Worm (Caenorhabditis elegans) whole organism, early embryonic: ENCODE results near the gene rabr-3.

ENCODE experiments used
- B0310.2 ChIP-seq: sonication (generic microtip); optimal IDR thresholded peaks from 2 replicates; lab custom pipeline; 2016; ENCODE audit warnings: mild to moderate bottlenecking, missing genetic modification characterization, missing compliant biosample characterization
- F13C5.2 ChIP-seq: sonication (generic microtip); optimal IDR thresholded peaks from 2 replicates; lab custom pipeline; 2017; ENCODE audit warnings: mild to moderate bottlenecking, missing genetic modification characterization, inconsistent platforms, missing compliant biosample characterization
- aly-1 ChIP-seq: sonication (generic microtip); optimal IDR thresholded peaks from 2 replicates; lab custom pipeline; 2016; ENCODE audit warnings: missing genetic modification characterization, missing compliant biosample characterization
- ama-1 ChIP-seq: fragments of 150-350 bp; optimal IDR thresholded peaks from 2 replicates; lab custom pipeline; 2014
- ceh-13 ChIP-seq: fragments of 200-800 bp; sonication (Bioruptor generic); optimal IDR thresholded peaks from 2 replicates; lab custom pipeline; 2018; ENCODE audit warnings: mild to moderate bottlenecking, missing genetic modification characterization, missing compliant biosample characterization
- ceh-36 ChIP-seq: sonication (generic microtip); optimal IDR thresholded peaks from 2 replicates; lab custom pipeline; 2016; ENCODE audit warnings: missing genetic modification characterization, inconsistent platforms, missing compliant biosample characterization
- ets-7 ChIP-seq: sonication (generic microtip); optimal IDR thresholded peaks from 2 replicates; lab custom pipeline; 2016; ENCODE audit warnings: missing genotype, missing genetic modification characterization, missing compliant biosample characterization
- flt-1 ChIP-seq: fragments of 200-800 bp; sonication (Bioruptor generic); IDR thresholded peaks from 2 replicates; pipeline ENCODE4 v1.3.6; 2022; ENCODE audit warnings: missing genetic modification characterization, missing compliant biosample characterization
- hmbx-1 ChIP-seq: sonication (generic microtip); optimal IDR thresholded peaks from 2 replicates; lab custom pipeline; 2016; ENCODE audit warnings: mild to moderate bottlenecking, missing genetic modification characterization, missing compliant biosample characterization
- hmg-4 ChIP-seq: fragments of 200-800 bp; sonication (Bioruptor generic); optimal IDR thresholded peaks from 2 replicates; lab custom pipeline; 2018; ENCODE audit warnings: mild to moderate bottlenecking, missing genetic modification characterization, missing compliant biosample characterization
- hnd-1 ChIP-seq: sonication (generic microtip); optimal IDR thresholded peaks from 2 replicates; lab custom pipeline; 2016; ENCODE audit warnings: missing genetic modification characterization, missing compliant biosample characterization
- pes-1 ChIP-seq: fragments of 200-800 bp; sonication (Bioruptor generic); IDR thresholded peaks from 2 replicates; pipeline ENCODE4 v1.3.6; 2022; ENCODE audit warnings: missing genetic modification reagents, missing genetic modification characterization, missing compliant biosample characterization
- scrt-1 ChIP-seq: fragments of 200-800 bp; sonication (Bioruptor generic); IDR thresholded peaks from 2 replicates; pipeline ENCODE4 v1.3.6; 2022; ENCODE audit warnings: missing genetic modification characterization, missing compliant biosample characterization
- sea-1 ChIP-seq: fragments of 200-800 bp; sonication (Bioruptor generic); conservative IDR thresholded peaks from 2 replicates; pipeline ENCODE4 v1.3.6; 2022; ENCODE audit warnings: missing genetic modification characterization, missing compliant biosample characterization
- tbx-11 ChIP-seq: fragments of 200-800 bp; sonication (Bioruptor generic); IDR thresholded peaks from 2 replicates; pipeline ENCODE4 v1.3.6; 2022; ENCODE audit warnings: missing genetic modification characterization, missing compliant biosample characterization
- tbx-37 ChIP-seq: fragments of 200-800 bp; sonication (Bioruptor generic); conservative IDR thresholded peaks from 2 replicates; pipeline ENCODE4 v1.3.6; 2022; ENCODE audit warnings: missing genetic modification reagents, missing genetic modification characterization, missing compliant biosample characterization
- tra-4 ChIP-seq: sonication (generic microtip); optimal IDR thresholded peaks from 2 replicates; lab custom pipeline; 2017; ENCODE audit warnings: missing genetic modification characterization, missing compliant biosample characterization

The rabr-3 gene

DNA sequence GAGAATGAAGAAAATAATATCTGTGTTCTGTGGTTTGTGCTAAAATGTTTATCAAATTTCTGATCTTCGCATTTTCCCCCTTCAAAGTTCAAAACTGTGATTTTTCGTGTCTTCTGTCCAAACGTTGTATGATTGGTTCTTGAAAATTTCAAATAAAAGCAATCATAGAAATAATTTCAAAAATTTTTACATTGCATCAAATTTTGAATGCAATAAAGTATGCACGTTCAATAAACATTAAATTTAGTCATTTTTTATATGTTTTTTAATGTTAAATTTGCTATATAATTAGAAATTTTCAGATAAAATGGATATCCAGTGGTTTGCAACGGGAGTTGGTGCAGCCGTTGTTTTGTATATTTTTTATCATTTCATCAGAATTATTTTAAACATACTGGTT is 28.5 kb downstream of the rabr-3 start, which contains the start of gene stdh-2:
stdh-2 (plus strand) TSS at position 301 of the 400 bp plus-strand sequence.
- no peak for TF ChIP-seq ama-1
- no peak for TF ChIP-seq F13C5.2 (tag; lab: Kevin White, UChicago)
- TF ChIP-seq pes-1, result no peak
- no peak for TF ChIP-seq tbx-37 (GFP tag; lab: Robert Waterston, UW)
- no peak for TF ChIP-seq tra-4 (tag; lab: Kevin White, UChicago)
- TF ChIP-seq hmg-4 (GFP tag; lab: Kevin White, UChicago), result no peak
- TF ChIP-seq aly-1, result no peak
- TF ChIP-seq hmbx-1, result no peak
- TF ChIP-seq flt-1 (GFP tag; lab: Robert Waterston, UW), result no peak
- TF ChIP-seq ceh-36 (tag; lab: Kevin White, UChicago), result no peak
- TF ChIP-seq scrt-1 (GFP tag; lab: Robert Waterston, UW), result no peak
- no peak for TF ChIP-seq ceh-13 (GFP tag; lab: Kevin White, UChicago)

DNA sequence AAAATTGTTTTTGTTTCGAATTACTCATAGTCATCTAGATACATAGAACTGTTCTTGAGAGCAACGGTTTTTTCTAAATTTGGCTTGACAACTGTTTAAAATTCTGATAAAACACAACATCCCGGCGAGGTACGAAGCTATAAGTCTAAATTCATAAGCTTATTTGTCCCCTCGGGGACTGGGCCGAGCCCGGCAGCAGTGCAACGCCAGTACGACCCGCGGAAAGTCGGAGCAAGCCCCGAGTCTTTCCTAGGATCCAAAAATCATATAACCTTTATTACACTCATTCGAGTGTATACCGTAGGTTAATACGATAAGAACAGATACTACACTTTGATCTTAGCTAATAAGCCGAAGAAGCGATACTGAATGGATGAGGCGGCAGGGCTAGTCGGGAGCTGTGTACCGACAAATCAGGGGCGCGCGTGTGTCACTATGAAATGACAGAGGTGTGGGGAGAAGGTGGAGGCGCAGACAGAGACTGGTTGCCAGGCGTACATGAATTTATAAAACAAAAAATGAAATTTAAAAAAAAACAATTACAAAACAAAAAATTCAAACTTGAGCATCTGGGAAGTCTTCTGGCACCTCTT is 30.1 kb downstream of the rabr-3 start:
- no peak for TF ChIP-seq hnd-1
- no peak for TF ChIP-seq B0310.2 (tag; lab: Kevin White, UChicago)
- no peak for TF ChIP-seq pes-1
- no peak for TF ChIP-seq F13C5.2 (tag; lab: Kevin White, UChicago)
- TF ChIP-seq aly-1, result no peak
- no peak for TF ChIP-seq hmbx-1
- TF ChIP-seq hmg-4 (GFP tag; lab: Kevin White, UChicago), result no peak
- TF ChIP-seq scrt-1 (GFP tag; lab: Robert Waterston, UW), result no peak

DNA sequence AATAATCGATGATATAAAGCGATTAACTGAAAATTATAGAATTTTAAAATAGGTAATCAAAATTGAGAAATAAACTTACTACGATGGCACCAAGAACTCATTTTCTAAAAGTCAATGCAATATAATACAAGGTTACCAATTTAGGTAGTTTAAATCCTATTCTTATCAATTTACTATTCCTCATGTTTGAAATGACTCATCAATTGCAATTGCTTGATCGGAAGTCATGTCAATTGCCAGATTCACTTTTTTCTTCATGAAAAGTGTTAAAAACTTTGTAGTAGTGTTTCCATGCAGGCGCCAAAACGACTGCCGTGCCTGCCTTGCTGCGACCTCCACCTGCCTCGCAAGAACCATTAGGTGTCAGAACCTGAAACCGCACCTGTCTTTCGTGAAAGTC is 31.1 kb downstream of the rabr-3 start, which contains the start of gene F11A5.13:
F11A5.13 (minus strand) TSS at position 101 of the 400 bp plus-strand sequence.
- TF ChIP-seq aly-1 (no peak), F13C5.2 (tag; lab: Kevin White, UChicago) (no peak), tbx-37 (GFP tag; lab: Robert Waterston, UW) (no peak), scrt-1 (GFP tag; lab: Robert Waterston, UW) (no peak), tbx-11 (no peak)

DNA sequence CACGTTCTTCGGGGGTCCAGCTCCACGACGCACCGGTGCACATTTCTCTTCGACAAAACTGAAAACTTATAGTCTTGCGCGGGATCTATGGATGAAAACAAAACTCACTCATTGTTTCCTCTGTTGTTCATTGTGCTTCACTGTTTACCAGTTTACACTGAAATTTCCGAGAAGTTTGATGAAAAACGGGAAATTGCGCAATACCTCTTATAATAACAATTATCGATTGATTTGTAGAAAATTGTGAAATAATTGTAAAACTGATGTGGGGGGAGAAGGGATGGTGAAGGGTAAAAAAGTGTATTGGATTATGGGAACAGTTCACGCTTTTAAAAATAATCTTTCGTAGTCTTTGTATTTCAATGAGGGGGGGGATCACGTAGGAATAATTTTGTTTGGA is 34.0 kb downstream of the rabr-3 start:
- TF ChIP-seq pes-1 (no peak), ceh-13 (GFP tag; lab: Kevin White, UChicago) (no peak), hnd-1 (no peak), ets-7 (tag; lab: Kevin White, UChicago) (no peak), hmbx-1 (no peak), flt-1 (GFP tag; lab: Robert Waterston, UW) (no peak), tra-4 (tag; lab: Kevin White, UChicago) (no peak), hmg-4 (GFP tag; lab: Kevin White, UChicago) (no peak), sea-1 (GFP tag; lab: Robert Waterston, UW) (no peak), F13C5.2 (tag; lab: Kevin White, UChicago) (no peak), aly-1 (no peak)

DNA sequence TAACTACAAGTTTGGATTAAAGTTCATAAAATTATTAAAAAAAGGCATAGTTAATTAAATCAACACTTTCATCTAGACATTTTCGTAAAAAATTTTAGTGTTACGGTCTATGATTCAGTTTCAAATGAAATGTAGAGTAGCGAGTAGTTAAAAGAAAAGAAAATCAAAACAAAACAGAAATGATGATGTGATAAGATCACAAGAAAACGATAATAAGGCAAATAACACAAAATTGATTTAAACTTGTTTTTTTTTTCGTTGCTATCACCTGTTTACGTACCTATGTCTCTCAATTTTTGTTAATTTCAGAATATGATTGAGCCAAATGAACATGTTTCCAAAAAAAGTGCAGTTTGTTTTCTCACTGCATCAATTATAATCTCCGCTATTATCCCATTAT is 34.4 kb downstream of the rabr-3 start, which contains the start of the genes F21H7.2 and F21H7.12:
F21H7.2 (minus strand) TSS at position 101 of the 400 bp plus-strand sequence.
F21H7.12 (plus strand) TSS at position 270 of the 400 bp plus-strand sequence.
- TF ChIP-seq ceh-13 (GFP tag; lab: Kevin White, UChicago), result no peak
- TF ChIP-seq F13C5.2 (tag; lab: Kevin White, UChicago), result no peak
- no peak for TF ChIP-seq flt-1 (GFP tag; lab: Robert Waterston, UW)
- TF ChIP-seq scrt-1 (GFP tag; lab: Robert Waterston, UW), result no peak
- TF ChIP-seq pes-1, result no peak
- TF ChIP-seq B0310.2 (tag; lab: Kevin White, UChicago), result no peak
- TF ChIP-seq ets-7 (tag; lab: Kevin White, UChicago), result no peak
- TF ChIP-seq tbx-11, result no peak
- no peak for TF ChIP-seq hmg-4 (GFP tag; lab: Kevin White, UChicago)
- TF ChIP-seq sea-1 (GFP tag; lab: Robert Waterston, UW), result no peak
- TF ChIP-seq hnd-1, result no peak
- TF ChIP-seq tbx-37 (GFP tag; lab: Robert Waterston, UW), result no peak
- no peak for TF ChIP-seq ceh-36 (tag; lab: Kevin White, UChicago)
- TF ChIP-seq tra-4 (tag; lab: Kevin White, UChicago), result no peak
- no peak for TF ChIP-seq ama-1
- no peak for TF ChIP-seq aly-1
- TF ChIP-seq hmbx-1, result no peak

DNA sequence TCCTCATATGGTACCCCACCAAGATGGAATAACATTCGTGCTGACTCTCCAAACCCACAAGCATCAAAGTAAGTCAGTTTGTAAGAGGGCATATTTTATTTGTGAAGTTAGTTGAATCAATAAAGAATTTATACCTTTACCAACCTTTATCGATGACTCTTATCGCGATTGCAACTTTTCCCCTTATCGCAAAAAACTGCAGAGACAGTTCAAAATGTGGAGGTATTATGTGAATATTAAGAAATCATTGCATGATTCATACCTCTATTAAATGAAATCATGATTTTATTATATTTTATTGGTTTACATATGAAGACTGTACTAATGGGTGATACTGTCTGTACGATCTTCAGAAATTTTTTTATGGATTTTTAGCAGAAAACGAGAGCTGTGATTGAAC is 36.7 kb downstream of the rabr-3 start, which contains the start of gene gst-22:
gst-22 (minus strand) TSS at position 103 of the 400 bp plus-strand sequence.
- TF ChIP-seq flt-1 (GFP tag; lab: Robert Waterston, UW) (no peak), ama-1 (no peak), aly-1 (no peak), hmbx-1 (no peak), F13C5.2 (tag; lab: Kevin White, UChicago) (no peak), pes-1 (no peak), B0310.2 (tag; lab: Kevin White, UChicago) (no peak), sea-1 (GFP tag; lab: Robert Waterston, UW) (no peak), ceh-13 (GFP tag; lab: Kevin White, UChicago) (no peak), tbx-37 (GFP tag; lab: Robert Waterston, UW) (no peak), scrt-1 (GFP tag; lab: Robert Waterston, UW) (no peak), ceh-36 (tag; lab: Kevin White, UChicago) (no peak), tra-4 (tag; lab: Kevin White, UChicago) (no peak), ets-7 (tag; lab: Kevin White, UChicago) (no peak), tbx-11 (no peak), hmg-4 (GFP tag; lab: Kevin White, UChicago) (no peak)

DNA sequence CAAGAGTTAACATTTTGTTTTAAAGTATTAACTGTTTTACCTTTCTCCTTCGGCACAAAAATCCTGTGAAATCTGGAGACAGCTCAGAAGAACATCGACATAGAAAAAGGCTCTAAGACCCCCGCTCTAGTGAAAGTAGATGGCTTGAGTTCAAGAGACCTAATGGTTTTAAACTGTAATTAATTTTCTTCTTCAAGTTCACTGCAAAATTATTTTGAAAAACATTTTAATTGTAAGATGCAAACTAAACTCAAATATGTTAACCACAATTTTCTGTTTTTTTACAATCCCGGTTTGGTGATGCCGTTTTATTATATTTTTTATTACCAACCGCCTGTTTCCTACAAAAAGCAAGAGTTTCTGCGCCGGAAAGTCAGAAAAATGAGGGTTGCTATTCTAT is 38.1 kb downstream of the rabr-3 start, which contains the start of gene clec-233:
clec-233 (plus strand) TSS at position 301 of the 400 bp plus-strand sequence.
- TF ChIP-seq aly-1 (no peak), F13C5.2 (tag; lab: Kevin White, UChicago) (no peak), sea-1 (GFP tag; lab: Robert Waterston, UW) (no peak), hmg-4 (GFP tag; lab: Kevin White, UChicago) (no peak), ceh-13 (GFP tag; lab: Kevin White, UChicago) (no peak), scrt-1 (GFP tag; lab: Robert Waterston, UW) (no peak), ets-7 (tag; lab: Kevin White, UChicago) (no peak), B0310.2 (tag; lab: Kevin White, UChicago) (no peak), hnd-1 (no peak), pes-1 (no peak), ceh-36 (tag; lab: Kevin White, UChicago) (no peak), flt-1 (GFP tag; lab: Robert Waterston, UW) (no peak), tbx-37 (GFP tag; lab: Robert Waterston, UW) (no peak), hmbx-1 (no peak), tbx-11 (no peak), ama-1 (no peak), tra-4 (tag; lab: Kevin White, UChicago) (no peak)
